Worm (Caenorhabditis elegans): ENCODE data around the gene clec-67.

ce11 chrIV:3941658-3942328 is 19.8 kb downstream of the clec-67 start, which contains the start of gene clec-174:
- TF ChIP-seq egl-27 (tag; optimal IDR thresholded peaks at IDR 0.05), result no peak
- peak; percentile 49 for TF ChIP-seq elt-2 (tag; optimal IDR thresholded peaks at IDR 0.05)
- no peak for TF ChIP-seq pha-4 (tag; optimal IDR thresholded peaks at IDR 0.05)
- TF ChIP-seq lsy-12 (tag; optimal IDR thresholded peaks at IDR 0.05), result no peak
- TF ChIP-seq nhr-28 (tag; optimal IDR thresholded peaks at IDR 0.05), result no peak
- no peak for TF ChIP-seq nhr-11 (tag; optimal IDR thresholded peaks at IDR 0.05)
- TF ChIP-seq nhr-237 (tag; optimal IDR thresholded peaks at IDR 0.05), result no peak
- TF ChIP-seq snpc-4 (tag; optimal IDR thresholded peaks at IDR 0.05), result no peak
- no peak for TF ChIP-seq nhr-76 (tag; optimal IDR thresholded peaks at IDR 0.05)
